Worm (Caenorhabditis elegans): ENCODE measurements around the gene ucp-4.

The ucp-4 gene

DNA sequence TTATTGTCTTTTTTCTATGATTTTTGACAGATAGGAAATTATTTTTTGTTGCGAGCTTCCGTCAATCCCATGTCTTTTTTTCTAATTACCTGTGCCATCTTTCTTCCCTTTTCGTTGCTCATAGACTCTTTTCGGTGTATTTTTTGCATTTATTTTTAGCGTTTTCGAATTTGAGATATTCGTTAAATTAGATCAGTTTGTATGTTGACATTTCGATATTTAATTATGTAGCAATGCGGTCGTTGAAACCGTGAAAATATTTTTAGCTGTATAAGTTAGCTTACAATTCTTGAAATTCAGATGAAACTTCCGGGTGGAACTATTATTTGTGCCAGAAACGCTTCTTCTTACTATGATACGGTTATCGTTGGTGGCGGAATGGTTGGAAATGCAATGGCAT is 2.4 kb downstream of the ucp-4 start, which contains the start of gene coq-6:
coq-6 (plus strand) TSS at position 301 of the 400 bp plus-strand sequence.
- TF ChIP-seq mab-5 (tag; optimal IDR thresholded peaks at IDR 0.05) (no peak), lsy-2 (tag; optimal IDR thresholded peaks at IDR 0.05) (no peak), unc-120 (tag; optimal IDR thresholded peaks at IDR 0.05; ENCODE audit: poor library complexity, severe bottlenecking) (no peak), flh-1 (GFP tag; optimal IDR thresholded peaks at IDR 0.05) (no peak), unc-62 (GFP tag; optimal IDR thresholded peaks at IDR 0.05) (no peak), sptf-1 (tag; optimal IDR thresholded peaks at IDR 0.05) (no peak), M03D4.4 (tag; optimal IDR thresholded peaks at IDR 0.05) (no peak), elt-3 (tag; optimal IDR thresholded peaks at IDR 0.05) (no peak), lin-13 (tag; optimal IDR thresholded peaks at IDR 0.05) (no peak), hlh-1 (tag; optimal IDR thresholded peaks at IDR 0.05) (no peak), tbx-8 (GFP tag; optimal IDR thresholded peaks at IDR 0.05) (no peak), ceh-83 (GFP tag; optimal IDR thresholded peaks at IDR 0.05) (no peak), nhr-237 (tag; optimal IDR thresholded peaks at IDR 0.05) (no peak)

ce11 chrV:9338452-9338851 is 4.4 kb downstream of the ucp-4 start:
- TF ChIP-seq sem-2 (GFP tag; optimal IDR thresholded peaks at IDR 0.05) (no peak), mls-2 (tag; optimal IDR thresholded peaks at IDR 0.05) (no peak), blmp-1 (tag; optimal IDR thresholded peaks at IDR 0.05) (no peak), sptf-1 (tag; optimal IDR thresholded peaks at IDR 0.05) (no peak), ceh-83 (GFP tag; optimal IDR thresholded peaks at IDR 0.05) (no peak), nhr-237 (tag; optimal IDR thresholded peaks at IDR 0.05) (no peak), mab-5 (tag; optimal IDR thresholded peaks at IDR 0.05) (no peak), nhr-2 (tag; optimal IDR thresholded peaks at IDR 0.05) (no peak), elt-3 (tag; optimal IDR thresholded peaks at IDR 0.05) (no peak), mep-1 (tag; optimal IDR thresholded peaks at IDR 0.05) (no peak), flh-1 (GFP tag; optimal IDR thresholded peaks at IDR 0.05) (no peak), nhr-76 (tag; optimal IDR thresholded peaks at IDR 0.05) (no peak), ceh-43 (GFP tag; optimal IDR thresholded peaks at IDR 0.05) (no peak), unc-120 (tag; optimal IDR thresholded peaks at IDR 0.05; ENCODE audit: poor library complexity, severe bottlenecking) (no peak), ham-2 (GFP tag; optimal IDR thresholded peaks at IDR 0.05) (no peak), bed-3 (GFP tag; optimal IDR thresholded peaks at IDR 0.05) (no peak)

DNA sequence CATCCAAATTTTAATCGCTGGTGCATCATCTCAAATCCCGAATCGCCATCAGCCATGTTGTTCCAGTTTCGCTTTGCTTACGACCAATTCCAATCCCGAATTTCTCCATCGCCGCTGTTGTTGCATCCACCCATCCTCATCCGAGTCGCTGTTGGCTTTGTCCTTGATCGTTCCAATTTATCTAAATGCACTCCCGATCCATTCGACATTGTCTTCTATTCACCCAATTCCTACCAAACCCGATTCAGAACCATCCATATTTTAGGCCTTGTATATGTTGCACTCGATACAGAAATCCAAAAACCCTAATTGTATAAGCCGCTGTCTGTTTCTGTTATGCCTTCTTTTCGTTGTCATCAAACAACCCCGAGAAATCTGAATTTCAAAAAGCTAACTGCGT is 6.2 kb downstream of the ucp-4 start:
- TF ChIP-seq unc-62 (GFP tag; optimal IDR thresholded peaks at IDR 0.05) (no peak), ham-2 (GFP tag; optimal IDR thresholded peaks at IDR 0.05) (no peak), ztf-11 (tag; optimal IDR thresholded peaks at IDR 0.05) (no peak), nhr-28 (tag; optimal IDR thresholded peaks at IDR 0.05) (no peak), sem-2 (GFP tag; optimal IDR thresholded peaks at IDR 0.05) (no peak), nhr-237 (tag; optimal IDR thresholded peaks at IDR 0.05) (no peak)

DNA sequence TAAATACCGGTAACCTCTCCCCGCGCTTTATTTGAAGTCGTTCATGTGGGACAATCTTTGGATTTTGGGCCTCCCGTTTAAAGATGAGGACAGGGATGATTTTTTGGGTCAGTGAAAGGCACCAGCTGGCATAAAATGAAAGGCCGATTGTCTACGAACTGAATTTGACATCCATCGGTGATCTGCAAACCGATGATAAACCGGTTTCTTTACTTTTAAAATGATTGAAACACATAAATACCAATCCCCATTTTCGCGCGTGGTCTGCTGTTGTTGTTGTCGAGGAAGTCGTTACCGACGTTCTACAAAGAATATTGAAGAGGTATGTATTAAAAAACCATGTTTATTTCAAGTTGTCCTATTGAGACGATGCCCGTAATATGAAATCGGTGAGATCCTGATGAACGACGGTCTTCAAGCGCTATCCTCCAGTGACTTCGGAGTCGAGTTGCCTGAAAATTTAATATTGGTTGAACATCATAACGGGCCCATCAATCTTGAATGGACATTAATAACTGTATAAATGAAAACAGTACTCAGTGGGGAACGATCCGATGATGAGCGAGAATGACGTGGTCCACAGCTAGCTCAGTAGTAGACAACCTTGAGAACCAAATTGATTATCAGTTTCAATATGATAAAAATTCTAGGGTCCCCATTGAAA is 9.0 kb downstream of the ucp-4 start:
- no peak for TF ChIP-seq bed-3 (GFP tag; optimal IDR thresholded peaks at IDR 0.05)
- TF ChIP-seq elt-1 (tag; optimal IDR thresholded peaks at IDR 0.05; ENCODE audit: borderline replicate concordance, insufficient read depth) = no peak
- TF ChIP-seq pha-4 (tag; optimal IDR thresholded peaks at IDR 0.05) = no peak
- no peak for TF ChIP-seq sem-2 (GFP tag; optimal IDR thresholded peaks at IDR 0.05)
- TF ChIP-seq elt-3 (tag; optimal IDR thresholded peaks at IDR 0.05) = no peak
- TF ChIP-seq lsy-2 (tag; optimal IDR thresholded peaks at IDR 0.05) = no peak
- TF ChIP-seq lin-13 (tag; optimal IDR thresholded peaks at IDR 0.05) = no peak
- no peak for TF ChIP-seq drap-1 (GFP tag; optimal IDR thresholded peaks at IDR 0.05)
- TF ChIP-seq unc-120 (tag; optimal IDR thresholded peaks at IDR 0.05; ENCODE audit: poor library complexity, severe bottlenecking) = no peak

- TF ChIP-seq lsy-2 (tag; optimal IDR thresholded peaks at IDR 0.05) = peak; percentile 89
- TF ChIP-seq lin-13 (tag; optimal IDR thresholded peaks at IDR 0.05) = peak; percentile 98
- TF ChIP-seq unc-62 (GFP tag; optimal IDR thresholded peaks at IDR 0.05) = peak; percentile 94
- peak; percentile 90 for TF ChIP-seq pha-4 (tag; optimal IDR thresholded peaks at IDR 0.05)
- TF ChIP-seq snpc-4 (tag; optimal IDR thresholded peaks at IDR 0.05) = no peak
- TF ChIP-seq zip-8 (tag; optimal IDR thresholded peaks at IDR 0.05) = no peak
- peak; percentile 92 for TF ChIP-seq cnd-1 (tag; optimal IDR thresholded peaks at IDR 0.05)
- peak; percentile 52 for TF ChIP-seq nhr-2 (tag; optimal IDR thresholded peaks at IDR 0.05)
- TF ChIP-seq nhr-28 (tag; optimal IDR thresholded peaks at IDR 0.05) = peak; percentile 81
- TF ChIP-seq nhr-12 (tag; optimal IDR thresholded peaks at IDR 0.05) = peak; percentile 93
- TF ChIP-seq sptf-1 (tag; optimal IDR thresholded peaks at IDR 0.05) = peak; percentile 97
- TF ChIP-seq ces-1 (GFP tag; optimal IDR thresholded peaks at IDR 0.05) = peak; percentile 92
- peak; percentile 77 for TF ChIP-seq bed-3 (GFP tag; optimal IDR thresholded peaks at IDR 0.05)
- TF ChIP-seq sem-2 (GFP tag; optimal IDR thresholded peaks at IDR 0.05) = peak; percentile 69
- TF ChIP-seq mls-2 (tag; optimal IDR thresholded peaks at IDR 0.05) = peak; percentile 96
- TF ChIP-seq ham-2 (GFP tag; optimal IDR thresholded peaks at IDR 0.05) = peak; percentile 96
- peak; percentile 98 for TF ChIP-seq nhr-237 (tag; optimal IDR thresholded peaks at IDR 0.05)
- TF ChIP-seq blmp-1 (tag; optimal IDR thresholded peaks at IDR 0.05) = no peak
- TF ChIP-seq ceh-39 (tag; optimal IDR thresholded peaks at IDR 0.05) = peak; percentile 100
- peak; percentile 99 for TF ChIP-seq mep-1 (tag; optimal IDR thresholded peaks at IDR 0.05)
- peak; percentile 57 for TF ChIP-seq hlh-1 (tag; optimal IDR thresholded peaks at IDR 0.05)
- peak; percentile 63 for TF ChIP-seq mab-5 (tag; optimal IDR thresholded peaks at IDR 0.05)
- peak; percentile 93 for TF ChIP-seq drap-1 (GFP tag; optimal IDR thresholded peaks at IDR 0.05)
- peak; percentile 86 for TF ChIP-seq unc-120 (tag; optimal IDR thresholded peaks at IDR 0.05; ENCODE audit: poor library complexity, severe bottlenecking)
- peak; percentile 93 for TF ChIP-seq M03D4.4 (tag; optimal IDR thresholded peaks at IDR 0.05)
- peak; percentile 45 for TF ChIP-seq tbx-8 (GFP tag; optimal IDR thresholded peaks at IDR 0.05)
- peak; percentile 93 for TF ChIP-seq unc-39 (tag; optimal IDR thresholded peaks at IDR 0.05)
- TF ChIP-seq nhr-76 (tag; optimal IDR thresholded peaks at IDR 0.05) = no peak
Observed at ce11 chrV:9343629-9344624, 9.8 kb downstream of the ucp-4 start, which contains the start of gene tos-1. tos-1 (minus strand) TSS chrV:9344203.

All from whole organism, mixed stage, embryonic.